Worm (Caenorhabditis elegans): Measurements from ENCODE around the gene Y65A5A.2.

The Y65A5A.2 gene

DNA sequence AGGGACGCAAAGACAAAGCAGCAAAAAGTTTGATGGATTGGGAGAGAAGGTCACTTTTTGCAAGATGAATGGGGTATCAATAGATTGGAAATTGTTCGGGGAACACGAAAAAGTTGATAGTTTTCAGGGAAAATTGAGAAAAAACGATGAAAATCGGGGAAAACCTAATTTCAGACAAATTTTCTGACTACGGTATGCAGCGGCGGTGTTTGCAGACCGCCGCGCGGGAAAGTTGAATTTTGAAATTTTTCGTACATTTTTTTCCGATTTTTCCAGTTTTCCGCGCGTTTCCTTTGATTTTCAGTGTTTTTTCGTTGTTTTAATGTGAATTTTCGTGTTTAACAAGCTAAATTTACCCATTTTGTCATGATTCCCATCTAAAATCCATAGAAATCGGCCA lies 10.4 kb upstream of the Y65A5A.2 start:
- no peak for TF ChIP-seq unc-62 (GFP tag; optimal IDR thresholded peaks at IDR 0.05)
- TF ChIP-seq sptf-1 (tag; optimal IDR thresholded peaks at IDR 0.05), result no peak
- no peak for TF ChIP-seq nhr-2 (tag; optimal IDR thresholded peaks at IDR 0.05)

DNA sequence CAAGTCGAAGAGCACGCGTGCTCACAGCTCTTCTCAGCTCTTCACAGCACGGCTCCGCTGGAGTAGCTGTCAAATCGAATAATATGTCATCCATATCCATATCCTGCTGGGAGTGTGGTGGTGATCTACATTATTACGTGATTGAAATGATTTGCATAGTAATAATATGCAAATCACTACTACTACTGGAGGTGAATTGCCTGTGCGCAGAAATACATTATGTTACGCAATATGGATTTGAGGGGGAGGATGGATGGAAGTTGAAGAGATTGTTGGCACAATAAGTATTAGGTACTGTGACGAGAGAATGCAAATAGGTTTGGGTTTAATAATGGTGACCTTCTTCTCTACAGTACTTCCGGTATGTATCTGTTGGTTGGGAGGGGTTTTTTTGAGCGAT lies 8.5 kb upstream of the Y65A5A.2 start:
- peak; percentile 36 for TF ChIP-seq nhr-2 (tag; optimal IDR thresholded peaks at IDR 0.05)
- TF ChIP-seq unc-39 (tag; optimal IDR thresholded peaks at IDR 0.05), result no peak
- TF ChIP-seq zip-8 (tag; optimal IDR thresholded peaks at IDR 0.05), result peak; percentile 87

DNA sequence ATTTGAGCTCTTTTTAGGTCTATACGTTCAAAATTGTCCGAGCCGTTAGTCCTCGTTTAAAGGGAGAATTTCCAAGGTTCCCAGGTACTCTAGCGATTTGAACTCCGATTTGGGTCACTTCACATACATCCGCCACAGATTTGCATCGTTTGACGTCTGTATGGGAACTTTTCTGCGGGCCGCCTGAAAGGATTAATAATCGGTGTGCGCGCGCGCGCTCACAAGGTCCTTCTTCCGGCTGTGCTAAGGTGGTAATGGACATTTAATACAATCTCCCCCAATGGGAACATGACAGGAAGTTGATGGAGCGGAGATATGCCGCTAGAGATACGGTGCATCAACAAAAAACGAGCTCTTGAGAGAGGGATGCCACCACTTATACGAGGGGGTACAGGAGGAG lies 4.0 kb upstream of the Y65A5A.2 start:
- peak; percentile 41 for TF ChIP-seq ham-2 (GFP tag; optimal IDR thresholded peaks at IDR 0.05)
- TF ChIP-seq nhr-2 (tag; optimal IDR thresholded peaks at IDR 0.05), result peak; percentile 68
- no peak for TF ChIP-seq ztf-11 (tag; optimal IDR thresholded peaks at IDR 0.05)
- TF ChIP-seq ceh-83 (GFP tag; optimal IDR thresholded peaks at IDR 0.05), result no peak
- no peak for TF ChIP-seq unc-39 (tag; optimal IDR thresholded peaks at IDR 0.05)
- no peak for TF ChIP-seq sptf-1 (tag; optimal IDR thresholded peaks at IDR 0.05)
- TF ChIP-seq pha-4 (tag; optimal IDR thresholded peaks at IDR 0.05), result peak; percentile 16

DNA sequence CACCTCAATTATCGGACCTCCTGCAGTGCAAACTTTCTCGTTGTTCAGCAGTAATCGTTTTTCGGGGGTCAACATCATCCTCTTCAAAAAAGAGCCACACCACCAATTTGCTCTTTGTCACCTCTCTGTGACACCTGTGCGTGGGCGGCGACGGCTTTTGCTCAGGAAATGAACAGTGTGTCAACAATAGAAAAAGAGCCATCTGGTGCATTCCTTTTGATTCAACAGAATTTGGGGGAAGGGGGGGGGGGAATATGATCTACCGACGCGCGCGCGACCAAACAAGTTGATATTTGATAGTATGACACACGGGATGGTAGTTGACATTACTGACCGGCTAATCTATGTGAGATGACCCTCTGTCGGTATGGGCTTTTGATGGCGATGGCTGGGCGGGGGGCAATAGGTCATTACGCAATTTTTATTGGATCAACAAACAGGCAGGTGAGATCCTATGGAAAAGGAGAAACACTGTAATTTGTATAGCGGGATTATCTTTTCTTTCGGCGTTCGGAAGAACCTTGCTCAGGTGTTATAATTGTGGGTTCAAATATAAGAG lies 1.7 kb upstream of the Y65A5A.2 start:
- no peak for TF ChIP-seq elt-3 (tag; optimal IDR thresholded peaks at IDR 0.05)
- peak; percentile 12 for TF ChIP-seq pha-4 (tag; optimal IDR thresholded peaks at IDR 0.05)
- no peak for TF ChIP-seq tbx-8 (GFP tag; optimal IDR thresholded peaks at IDR 0.05)
- TF ChIP-seq cnd-1 (tag; optimal IDR thresholded peaks at IDR 0.05), result peak; percentile 56
- peak; percentile 79 for TF ChIP-seq lin-32 (GFP tag; optimal IDR thresholded peaks at IDR 0.05)
- TF ChIP-seq unc-39 (tag; optimal IDR thresholded peaks at IDR 0.05), result peak; percentile 88
- peak; percentile 42 for TF ChIP-seq zip-8 (tag; optimal IDR thresholded peaks at IDR 0.05)
- peak; percentile 33 for TF ChIP-seq lin-13 (tag; optimal IDR thresholded peaks at IDR 0.05)
- peak; percentile 92 for TF ChIP-seq nhr-2 (tag; optimal IDR thresholded peaks at IDR 0.05)

DNA sequence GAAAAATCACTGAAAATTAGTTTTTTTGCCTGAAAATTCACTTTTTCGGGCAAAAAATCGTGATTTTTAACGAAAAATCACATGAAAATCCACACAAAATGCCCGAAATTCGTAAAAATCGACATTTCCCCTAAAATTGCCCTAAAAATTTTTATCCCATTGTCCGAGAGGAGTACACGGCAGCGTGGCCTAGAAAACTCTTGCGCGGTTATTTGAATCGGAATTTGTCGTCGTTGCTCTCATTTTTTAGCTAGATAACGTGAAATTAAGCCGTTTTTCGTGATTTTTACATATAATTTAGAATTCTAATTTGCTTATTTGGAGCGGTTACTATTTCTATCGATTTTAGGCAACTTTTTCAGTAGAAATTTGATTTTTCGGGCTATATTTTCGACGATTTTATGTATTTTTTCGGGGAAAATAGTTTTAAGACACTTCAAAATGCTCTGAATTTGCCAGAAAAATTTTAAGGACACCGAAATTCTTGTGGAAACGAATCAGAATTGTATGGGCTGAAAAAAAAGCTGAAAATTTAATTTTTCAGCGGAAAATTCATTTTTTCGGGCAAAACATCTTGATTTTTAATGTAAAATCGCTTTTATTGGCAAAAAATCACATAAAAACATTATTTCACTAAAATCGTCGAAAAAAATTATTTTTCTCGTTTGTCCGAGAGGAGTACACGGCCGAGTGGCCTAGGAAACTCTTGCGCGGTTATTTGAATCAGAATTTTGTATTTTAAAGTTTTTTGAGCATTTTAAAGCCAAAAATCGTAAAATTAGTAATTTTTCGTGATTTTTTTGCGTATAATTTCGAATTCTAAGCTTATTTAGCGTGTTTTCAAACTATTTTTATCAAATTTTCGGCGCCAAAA lies 3.5 kb downstream of the Y65A5A.2 start:
- TF ChIP-seq zip-8 (tag; optimal IDR thresholded peaks at IDR 0.05) (no peak), nhr-12 (tag; optimal IDR thresholded peaks at IDR 0.05) (no peak), M03D4.4 (tag; optimal IDR thresholded peaks at IDR 0.05) (no peak), elt-1 (tag; optimal IDR thresholded peaks at IDR 0.05; ENCODE audit: borderline replicate concordance, insufficient read depth) (no peak), elt-3 (tag; optimal IDR thresholded peaks at IDR 0.05) (no peak), tbx-8 (GFP tag; optimal IDR thresholded peaks at IDR 0.05) (no peak), nhr-28 (tag; optimal IDR thresholded peaks at IDR 0.05) (no peak), nhr-237 (tag; optimal IDR thresholded peaks at IDR 0.05) (no peak), snpc-4 (tag; optimal IDR thresholded peaks at IDR 0.05) (no peak), sptf-1 (tag; optimal IDR thresholded peaks at IDR 0.05) (peak; percentile 44), unc-39 (tag; optimal IDR thresholded peaks at IDR 0.05) (no peak), mep-1 (tag; optimal IDR thresholded peaks at IDR 0.05) (peak; percentile 30), ham-2 (GFP tag; optimal IDR thresholded peaks at IDR 0.05) (no peak), ztf-11 (tag; optimal IDR thresholded peaks at IDR 0.05) (no peak), mls-2 (tag; optimal IDR thresholded peaks at IDR 0.05) (no peak), cnd-1 (tag; optimal IDR thresholded peaks at IDR 0.05) (peak; percentile 20), ceh-43 (GFP tag; optimal IDR thresholded peaks at IDR 0.05) (no peak), mab-5 (tag; optimal IDR thresholded peaks at IDR 0.05) (no peak), nhr-2 (tag; optimal IDR thresholded peaks at IDR 0.05) (no peak), hlh-1 (tag; optimal IDR thresholded peaks at IDR 0.05) (no peak), lsy-2 (tag; optimal IDR thresholded peaks at IDR 0.05) (peak; percentile 31), sem-2 (GFP tag; optimal IDR thresholded peaks at IDR 0.05) (no peak), ceh-39 (tag; optimal IDR thresholded peaks at IDR 0.05) (no peak), blmp-1 (tag; optimal IDR thresholded peaks at IDR 0.05) (no peak), pha-4 (tag; optimal IDR thresholded peaks at IDR 0.05) (no peak), unc-62 (GFP tag; optimal IDR thresholded peaks at IDR 0.05) (no peak), lin-32 (GFP tag; optimal IDR thresholded peaks at IDR 0.05) (no peak), flh-1 (GFP tag; optimal IDR thresholded peaks at IDR 0.05) (no peak), unc-120 (tag; optimal IDR thresholded peaks at IDR 0.05; ENCODE audit: poor library complexity, severe bottlenecking) (no peak), drap-1 (GFP tag; optimal IDR thresholded peaks at IDR 0.05) (no peak), lin-13 (tag; optimal IDR thresholded peaks at IDR 0.05) (peak; percentile 60), bed-3 (GFP tag; optimal IDR thresholded peaks at IDR 0.05) (no peak), ces-1 (GFP tag; optimal IDR thresholded peaks at IDR 0.05) (peak; percentile 1), nhr-76 (tag; optimal IDR thresholded peaks at IDR 0.05) (no peak), ceh-83 (GFP tag; optimal IDR thresholded peaks at IDR 0.05) (peak; percentile 57)
